Worm (Caenorhabditis elegans): ENCODE data around the gene fat-3.

DNA sequence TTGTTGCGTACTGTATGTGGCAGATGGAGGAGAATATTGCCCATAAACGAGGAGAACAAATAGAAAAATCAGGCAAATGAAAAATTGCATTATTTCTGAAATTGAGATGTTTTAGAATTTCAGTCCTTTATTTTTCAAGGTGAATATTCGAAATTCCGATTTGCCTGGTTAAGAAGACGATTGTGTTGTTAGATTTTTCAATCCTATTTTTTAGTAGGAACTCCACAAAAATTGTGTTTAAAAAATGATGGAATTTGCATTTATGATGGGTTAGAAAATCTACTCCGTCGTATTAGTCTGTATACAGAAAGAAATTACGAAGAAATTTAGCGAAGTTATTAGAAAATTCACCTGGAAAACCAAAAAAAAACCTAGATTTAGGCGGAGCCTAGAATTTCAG, 12.6 kb downstream of the fat-3 start, which contains the start of gene egl-20:
- no peak for TF ChIP-seq nhr-237 (tag; optimal IDR thresholded peaks at IDR 0.05)
- TF ChIP-seq unc-39 (tag; optimal IDR thresholded peaks at IDR 0.05) = no peak
- TF ChIP-seq unc-62 (GFP tag; optimal IDR thresholded peaks at IDR 0.05) = no peak
- TF ChIP-seq egl-27 (tag; optimal IDR thresholded peaks at IDR 0.05) = no peak
- TF ChIP-seq fkh-10 (GFP tag; optimal IDR thresholded peaks at IDR 0.05) = no peak
